Worm (Caenorhabditis elegans): Measurements from ENCODE around the gene Y56A3A.31.

DNA sequence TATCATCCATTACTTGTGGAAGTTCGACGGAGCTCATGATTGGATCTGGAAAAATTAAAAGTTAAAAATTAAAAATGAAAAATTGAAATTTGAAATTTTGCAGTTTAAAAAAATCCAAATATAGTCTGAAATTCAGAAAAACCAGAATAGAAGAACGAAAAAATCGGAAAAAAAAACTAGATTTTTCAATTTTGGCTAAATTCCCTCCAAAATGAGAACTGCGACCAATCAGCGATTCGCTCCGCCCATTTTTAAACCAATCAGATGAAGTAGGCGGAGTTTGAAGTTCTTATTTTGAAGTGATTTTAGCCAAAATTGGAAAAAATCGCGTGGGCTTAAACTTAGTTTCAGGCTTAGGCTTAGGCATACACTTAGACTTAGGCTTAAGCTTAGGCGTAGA, 27.3 kb upstream of the Y56A3A.31 start, which contains the start of gene Y56A3A.7:
- TF ChIP-seq ref-1 (GFP tag; conservative IDR thresholded peaks at IDR 0.05) = no peak
- no peak for TF ChIP-seq cog-1 (tag; optimal IDR thresholded peaks at IDR 0.05)
- no peak for TF ChIP-seq T22C8.4 (GFP tag; IDR thresholded peaks at IDR 0.05)

All from whole organism, midembryonic.